Worm (Caenorhabditis elegans) whole organism, L3 larva: ENCODE measurements around the gene C18D4.6.

ENCODE experiments used
- R02D3.7 ChIP-seq: fragments of 150-350 bp; optimal IDR thresholded peaks from 2 replicates; lab custom pipeline; 2014; ENCODE audit warnings: missing biosample characterization, missing genetic modification characterization
- ZK546.5 ChIP-seq: sonication (generic microtip); optimal IDR thresholded peaks from 2 replicates; lab custom pipeline; 2017; ENCODE audit warnings: missing biosample characterization, missing genetic modification characterization
- ceh-16 ChIP-seq: sonication (generic microtip); optimal IDR thresholded peaks from 2 replicates; lab custom pipeline; 2017; ENCODE audit warnings: missing biosample characterization, missing genetic modification characterization
- ceh-28 ChIP-seq: fragments of 150-350 bp; optimal IDR thresholded peaks from 2 replicates; lab custom pipeline; 2014; ENCODE audit warnings: missing biosample characterization, missing genetic modification reagents, missing genetic modification characterization
- ceh-82 ChIP-seq: fragments of 150-350 bp; optimal IDR thresholded peaks from 2 replicates; lab custom pipeline; 2014; ENCODE audit warnings: missing biosample characterization, missing genetic modification characterization
- ceh-9 ChIP-seq: sonication (generic microtip); optimal IDR thresholded peaks from 2 replicates; lab custom pipeline; 2018; ENCODE audit warnings: missing biosample characterization, missing genetic modification characterization
- daf-12 ChIP-seq: fragments of 150-350 bp; optimal IDR thresholded peaks from 2 replicates; lab custom pipeline; 2014; ENCODE audit warnings: missing biosample characterization, missing genetic modification reagents, missing genetic modification characterization
- egl-27 ChIP-seq: sonication (generic microtip); optimal IDR thresholded peaks from 4 replicates; lab custom pipeline; 2017; ENCODE audit warnings: missing biosample characterization, missing genetic modification reagents, missing genetic modification characterization
- egl-5 ChIP-seq: fragments of 150-350 bp; optimal IDR thresholded peaks from 2 replicates; lab custom pipeline; 2017; ENCODE audit warnings: missing biosample characterization, missing genetic modification reagents, missing genetic modification characterization, inconsistent platforms
- elt-1 ChIP-seq: fragments of 150-350 bp; optimal IDR thresholded peaks from 2 replicates; lab custom pipeline; 2014; ENCODE audit warnings: missing biosample characterization, missing genetic modification characterization
- elt-2 ChIP-seq: sonication (generic microtip); optimal IDR thresholded peaks from 2 replicates; lab custom pipeline; 2016; ENCODE audit warnings: missing genetic modification reagents, mild to moderate bottlenecking, missing genetic modification characterization, missing compliant biosample characterization
- elt-3 ChIP-seq, 3 experiments: fragments of 150-350 bp in 1 of 3; sonication (generic microtip) in 2 of 3; optimal IDR thresholded peaks; 2 replicates in 2 of 3; 4 replicates in 1 of 3; lab custom pipeline; 2014 to 2017; ENCODE audit warnings: missing biosample characterization in 3 of 3, missing genetic modification characterization in 3 of 3
- fkh-2 ChIP-seq: fragments of 150-350 bp; optimal IDR thresholded peaks from 2 replicates; lab custom pipeline; 2014; ENCODE audit warnings: missing biosample characterization, missing genetic modification reagents, missing genetic modification characterization
- fos-1 ChIP-seq: fragments of 150-350 bp; optimal IDR thresholded peaks from 2 replicates; lab custom pipeline; 2014; ENCODE audit warnings: missing biosample characterization, missing genetic modification characterization
- hmg-11 ChIP-seq: sonication (generic microtip); optimal IDR thresholded peaks from 2 replicates; lab custom pipeline; 2016; ENCODE audit warnings: missing genetic modification characterization, missing compliant biosample characterization
- jun-1 ChIP-seq: fragments of 150-350 bp; optimal IDR thresholded peaks from 2 replicates; lab custom pipeline; 2014; ENCODE audit warnings: missing biosample characterization, missing genetic modification reagents, missing genetic modification characterization
- lin-39 ChIP-seq: fragments of 150-350 bp; optimal IDR thresholded peaks from 2 replicates; lab custom pipeline; 2018; ENCODE audit warnings: missing biosample characterization, missing genetic modification reagents, missing genetic modification characterization
- lsy-12 ChIP-seq: sonication (generic microtip); optimal IDR thresholded peaks from 2 replicates; lab custom pipeline; 2016; ENCODE audit warnings: mild to moderate bottlenecking, missing genetic modification characterization, missing compliant biosample characterization
- mdl-1 ChIP-seq: fragments of 150-350 bp; optimal IDR thresholded peaks from 2 replicates; lab custom pipeline; 2014; ENCODE audit warnings: missing biosample characterization, missing genetic modification characterization
- mml-1 ChIP-seq: fragments of 150-350 bp; sonication (generic microtip); optimal IDR thresholded peaks from 3 replicates; lab custom pipeline; 2014; ENCODE audit warnings: missing biosample characterization, missing genetic modification characterization
- nfya-1 ChIP-seq: sonication (generic microtip); optimal IDR thresholded peaks from 2 replicates; lab custom pipeline; 2017; ENCODE audit warnings: missing genetic modification characterization, mild to moderate bottlenecking, missing compliant biosample characterization, antibody characterized with exemption, moderate library complexity; ENCODE audit not compliant: insufficient read depth
- nhr-11 ChIP-seq: fragments of 150-350 bp; optimal IDR thresholded peaks from 2 replicates; lab custom pipeline; 2014; ENCODE audit warnings: missing biosample characterization, missing genetic modification characterization
- nhr-12 ChIP-seq: fragments of 150-350 bp; optimal IDR thresholded peaks from 2 replicates; lab custom pipeline; 2014; ENCODE audit warnings: missing biosample characterization, missing genetic modification characterization
- nhr-237 ChIP-seq: fragments of 150-350 bp; optimal IDR thresholded peaks from 2 replicates; lab custom pipeline; 2014; ENCODE audit warnings: missing biosample characterization, missing genetic modification characterization
- nhr-25 ChIP-seq: sonication (generic microtip); optimal IDR thresholded peaks from 2 replicates; lab custom pipeline; 2017; ENCODE audit warnings: missing biosample characterization, missing genetic modification characterization
- nhr-28 ChIP-seq: fragments of 150-350 bp; optimal IDR thresholded peaks from 2 replicates; lab custom pipeline; 2014; ENCODE audit warnings: missing biosample characterization, missing genetic modification characterization
- nhr-76 ChIP-seq: fragments of 150-350 bp; sonication (generic microtip); optimal IDR thresholded peaks from 5 replicates; lab custom pipeline; 2014; ENCODE audit warnings: missing biosample characterization, missing genetic modification characterization
- pha-4 ChIP-seq: fragments of 150-350 bp; optimal IDR thresholded peaks from 2 replicates; lab custom pipeline; 2014; ENCODE audit warnings: missing biosample characterization, missing genetic modification reagents, missing genetic modification characterization
- sea-2 ChIP-seq: fragments of 150-350 bp; sonication (generic microtip); optimal IDR thresholded peaks from 4 replicates; lab custom pipeline; 2014; ENCODE audit warnings: missing biosample characterization, missing genetic modification reagents, missing genetic modification characterization
- skn-1 ChIP-seq: fragments of 150-350 bp; optimal IDR thresholded peaks from 2 replicates; lab custom pipeline; 2014; ENCODE audit warnings: missing biosample characterization, missing genetic modification characterization
- snpc-4 ChIP-seq: fragments of 150-350 bp; optimal IDR thresholded peaks from 2 replicates; lab custom pipeline; 2014; ENCODE audit warnings: missing biosample characterization, missing genetic modification characterization
- unc-39 ChIP-seq: sonication (generic microtip); optimal IDR thresholded peaks from 4 replicates; lab custom pipeline; 2017; ENCODE audit warnings: missing biosample characterization, missing genetic modification characterization
- unc-62 ChIP-seq: fragments of 150-350 bp; sonication (generic microtip); optimal IDR thresholded peaks from 4 replicates; lab custom pipeline; 2014; ENCODE audit warnings: missing biosample characterization, missing genetic modification reagents, missing genetic modification characterization
- ztf-11 ChIP-seq: fragments of 150-350 bp; optimal IDR thresholded peaks from 2 replicates; lab custom pipeline; 2014; ENCODE audit warnings: missing biosample characterization, missing genetic modification characterization

The C18D4.6 gene

DNA sequence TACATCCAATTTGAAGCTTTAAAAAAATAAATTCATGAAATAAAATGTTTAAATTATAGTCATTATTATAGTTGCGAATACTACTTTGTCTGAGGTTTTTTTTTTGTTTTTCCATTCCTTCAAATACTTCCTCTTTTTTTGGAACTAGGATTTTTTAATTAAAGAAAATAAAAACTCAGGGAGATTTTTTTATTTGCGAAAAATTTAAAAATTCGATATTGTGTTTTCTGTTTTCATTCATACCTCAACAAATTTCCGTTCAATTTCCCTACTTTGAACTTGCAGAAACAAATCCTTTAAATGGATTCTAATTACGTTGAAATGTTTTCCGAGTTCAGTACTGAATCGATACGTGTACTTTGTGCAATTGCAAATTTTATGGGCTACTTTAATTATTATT lies 29.7 kb downstream of the C18D4.6 start, which contains the start of gene srw-32:
Gene srw-32 (plus strand): TSS at position 301 of the 400 bp plus-strand sequence.
- TF ChIP-seq nhr-12 (tag; lab: Kevin White, UChicago) = no peak
- TF ChIP-seq ceh-16 (tag; lab: Kevin White, UChicago) = no peak
- TF ChIP-seq daf-12 = no peak
- no peak for TF ChIP-seq R02D3.7 (tag; lab: Kevin White, UChicago)
- TF ChIP-seq pha-4 (tag; lab: Kevin White, UChicago) = no peak
- no peak for TF ChIP-seq ztf-11 (tag; lab: Kevin White, UChicago)
- no peak for TF ChIP-seq mml-1 (tag; lab: Kevin White, UChicago)
- no peak for TF ChIP-seq unc-39 (tag; lab: Kevin White, UChicago)
- TF ChIP-seq lin-39 (tag; lab: Kevin White, UChicago) = no peak
- no peak for TF ChIP-seq unc-62 (GFP tag; lab: Kevin White, UChicago)
- TF ChIP-seq, all 47 proteins: peak for 0

DNA sequence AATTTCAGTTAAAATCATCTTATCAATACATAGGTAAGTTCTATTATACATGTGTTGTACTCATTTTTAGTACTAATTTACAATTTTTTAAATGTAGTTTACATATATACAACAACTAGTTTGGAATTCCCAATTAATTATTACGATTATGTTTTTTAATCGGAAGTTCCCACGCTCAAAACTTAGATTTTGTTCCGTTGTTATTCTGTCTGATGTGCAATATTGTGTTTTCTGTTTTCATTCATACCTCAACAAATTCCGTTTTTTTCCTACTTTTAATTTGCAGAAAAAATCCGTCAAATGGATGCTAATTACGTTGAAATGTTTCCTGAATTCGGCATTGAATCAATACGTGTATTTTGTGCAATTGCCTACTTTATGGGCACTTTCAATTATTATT lies 31.9 kb downstream of the C18D4.6 start, which contains the start of gene srw-31:
Gene srw-31 (plus strand): TSS at position 301 of the 400 bp plus-strand sequence.
- TF ChIP-seq ceh-28 (tag; lab: Kevin White, UChicago) (no peak), ztf-11 (tag; lab: Kevin White, UChicago) (no peak), elt-3 (tag; optimal IDR thresholded peaks at IDR 0.05; lab: Kevin White, UChicago) (no peak), mml-1 (tag; lab: Kevin White, UChicago) (no peak), egl-5 (tag; lab: Kevin White, UChicago) (no peak), pha-4 (tag; lab: Kevin White, UChicago) (no peak), ceh-82 (tag; lab: Kevin White, UChicago) (no peak), nhr-11 (tag; lab: Kevin White, UChicago) (no peak), nhr-237 (tag; lab: Kevin White, UChicago) (no peak), lsy-12 (tag; lab: Kevin White, UChicago) (no peak), nfya-1 (tag; lab: Kevin White, UChicago) (no peak), fkh-2 (tag; lab: Kevin White, UChicago) (no peak), skn-1 (tag; lab: Kevin White, UChicago) (no peak), nhr-25 (tag; lab: Kevin White, UChicago) (no peak), hmg-11 (no peak)

DNA sequence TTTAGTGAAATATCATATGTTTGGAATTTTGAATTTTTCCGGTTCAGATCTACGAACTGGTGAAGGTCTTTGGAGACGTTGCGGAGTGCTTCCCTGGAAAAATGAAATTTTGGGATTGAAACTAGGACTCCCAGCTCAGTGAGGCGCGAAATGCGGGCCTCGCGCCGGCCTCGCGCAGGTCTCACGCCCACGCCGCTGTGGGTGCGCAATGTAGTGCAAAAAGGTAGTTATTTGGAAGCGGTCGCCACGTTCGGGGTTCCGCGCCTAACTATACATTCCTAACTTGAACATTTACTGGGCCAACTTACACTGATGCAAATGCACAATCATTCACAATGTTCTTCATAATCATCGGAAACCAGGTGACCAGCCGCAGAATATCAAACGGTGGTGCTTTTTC lies 38.1 kb downstream of the C18D4.6 start:
- TF ChIP-seq ceh-28 (tag; lab: Kevin White, UChicago) = no peak
- TF ChIP-seq elt-2 (tag; lab: Kevin White, UChicago) = no peak
- TF ChIP-seq elt-1 = no peak

DNA sequence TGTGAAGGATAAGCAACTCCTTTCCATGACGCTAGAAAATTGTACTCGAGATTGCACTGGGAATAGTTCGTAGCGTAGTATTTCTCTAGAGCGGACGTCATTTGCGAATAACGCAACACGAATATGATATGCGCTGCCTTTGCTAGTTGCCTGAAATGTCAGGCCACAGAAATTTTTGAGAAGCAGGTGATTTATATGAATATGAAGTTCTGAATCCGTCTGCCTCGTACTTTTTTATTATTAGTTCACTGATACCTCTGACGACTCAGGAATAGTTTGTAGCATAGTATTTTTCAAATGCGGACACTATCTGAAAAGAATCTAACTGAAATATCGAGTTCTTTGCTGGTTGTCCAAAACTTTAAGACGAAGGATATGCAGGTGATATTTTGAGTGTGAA lies 42.1 kb downstream of the C18D4.6 start, which contains the start of gene srh-118:
Gene srh-118 (minus strand): TSS at position 101 of the 400 bp plus-strand sequence.
- TF ChIP-seq ceh-82 (tag; lab: Kevin White, UChicago) (no peak), jun-1 (tag; lab: Kevin White, UChicago) (no peak), nhr-76 (tag; lab: Kevin White, UChicago) (no peak), unc-39 (tag; lab: Kevin White, UChicago) (no peak), mdl-1 (tag; lab: Kevin White, UChicago) (no peak), skn-1 (tag; lab: Kevin White, UChicago) (no peak), fos-1 (no peak), egl-27 (tag; lab: Kevin White, UChicago) (no peak), lsy-12 (tag; lab: Kevin White, UChicago) (no peak), elt-2 (tag; lab: Kevin White, UChicago) (no peak), nhr-28 (tag; lab: Kevin White, UChicago) (no peak), fkh-2 (tag; lab: Kevin White, UChicago) (no peak), mml-1 (tag; lab: Kevin White, UChicago) (no peak), ZK546.5 (tag; lab: Kevin White, UChicago) (no peak), ceh-9 (tag; lab: Kevin White, UChicago) (no peak), lin-39 (tag; lab: Kevin White, UChicago) (no peak), sea-2 (GFP tag; lab: Kevin White, UChicago) (no peak), nhr-237 (tag; lab: Kevin White, UChicago) (no peak), snpc-4 (no peak)
